Worm (Caenorhabditis elegans) whole organism, L3 larva: Measurements from ENCODE around the gene srt-65.

Experiments
- ZK546.5 ChIP-seq: sonication (generic microtip); optimal IDR thresholded peaks from 2 replicates; lab custom pipeline; 2017; ENCODE audit warnings: missing biosample characterization, missing genetic modification characterization
- aly-2 ChIP-seq: fragments of 150-350 bp; optimal IDR thresholded peaks from 2 replicates; lab custom pipeline; 2014; ENCODE audit warnings: missing biosample characterization, missing genetic modification characterization
- ama-1 ChIP-seq: fragments of 150-350 bp; optimal IDR thresholded peaks from 2 replicates; lab custom pipeline; 2018
- ceh-16 ChIP-seq: sonication (generic microtip); optimal IDR thresholded peaks from 2 replicates; lab custom pipeline; 2017; ENCODE audit warnings: missing biosample characterization, missing genetic modification characterization
- ceh-28 ChIP-seq: fragments of 150-350 bp; optimal IDR thresholded peaks from 2 replicates; lab custom pipeline; 2014; ENCODE audit warnings: missing biosample characterization, missing genetic modification reagents, missing genetic modification characterization
- ceh-82 ChIP-seq: fragments of 150-350 bp; optimal IDR thresholded peaks from 2 replicates; lab custom pipeline; 2014; ENCODE audit warnings: missing biosample characterization, missing genetic modification characterization
- ceh-9 ChIP-seq: sonication (generic microtip); optimal IDR thresholded peaks from 2 replicates; lab custom pipeline; 2018; ENCODE audit warnings: missing biosample characterization, missing genetic modification characterization
- daf-12 ChIP-seq: fragments of 150-350 bp; optimal IDR thresholded peaks from 2 replicates; lab custom pipeline; 2014; ENCODE audit warnings: missing biosample characterization, missing genetic modification reagents, missing genetic modification characterization
- egl-27 ChIP-seq: sonication (generic microtip); optimal IDR thresholded peaks from 4 replicates; lab custom pipeline; 2017; ENCODE audit warnings: missing biosample characterization, missing genetic modification reagents, missing genetic modification characterization
- egl-5 ChIP-seq: fragments of 150-350 bp; optimal IDR thresholded peaks from 2 replicates; lab custom pipeline; 2017; ENCODE audit warnings: missing biosample characterization, missing genetic modification reagents, missing genetic modification characterization, inconsistent platforms
- elt-1 ChIP-seq: fragments of 150-350 bp; optimal IDR thresholded peaks from 2 replicates; lab custom pipeline; 2014; ENCODE audit warnings: missing biosample characterization, missing genetic modification characterization
- elt-2 ChIP-seq: sonication (generic microtip); optimal IDR thresholded peaks from 2 replicates; lab custom pipeline; 2016; ENCODE audit warnings: missing genetic modification reagents, mild to moderate bottlenecking, missing genetic modification characterization, missing compliant biosample characterization
- eor-1 ChIP-seq, 2 experiments: fragments of 150-350 bp; optimal IDR thresholded peaks; 2 replicates each; lab custom pipeline; 2014 to 2018; ENCODE audit warnings: missing biosample characterization in 2 of 2, missing genetic modification characterization in 2 of 2
- fkh-10 ChIP-seq: sonication (generic microtip); optimal IDR thresholded peaks from 2 replicates; lab custom pipeline; 2017; ENCODE audit warnings: missing biosample characterization, missing genetic modification reagents, missing genetic modification characterization
- fos-1 ChIP-seq: fragments of 150-350 bp; optimal IDR thresholded peaks from 2 replicates; lab custom pipeline; 2014; ENCODE audit warnings: missing biosample characterization, missing genetic modification characterization
- hmg-11 ChIP-seq: sonication (generic microtip); optimal IDR thresholded peaks from 2 replicates; lab custom pipeline; 2016; ENCODE audit warnings: missing genetic modification characterization, missing compliant biosample characterization
- jun-1 ChIP-seq: fragments of 150-350 bp; optimal IDR thresholded peaks from 2 replicates; lab custom pipeline; 2014; ENCODE audit warnings: missing biosample characterization, missing genetic modification reagents, missing genetic modification characterization
- lin-15B ChIP-seq: fragments of 150-350 bp; optimal IDR thresholded peaks from 2 replicates; lab custom pipeline; 2014; ENCODE audit warnings: missing biosample characterization, missing genetic modification characterization
- lin-39 ChIP-seq: fragments of 150-350 bp; optimal IDR thresholded peaks from 2 replicates; lab custom pipeline; 2018; ENCODE audit warnings: missing biosample characterization, missing genetic modification reagents, missing genetic modification characterization
- lsy-12 ChIP-seq: sonication (generic microtip); optimal IDR thresholded peaks from 2 replicates; lab custom pipeline; 2016; ENCODE audit warnings: mild to moderate bottlenecking, missing genetic modification characterization, missing compliant biosample characterization
- mdl-1 ChIP-seq: fragments of 150-350 bp; optimal IDR thresholded peaks from 2 replicates; lab custom pipeline; 2014; ENCODE audit warnings: missing biosample characterization, missing genetic modification characterization
- mml-1 ChIP-seq: fragments of 150-350 bp; sonication (generic microtip); optimal IDR thresholded peaks from 3 replicates; lab custom pipeline; 2014; ENCODE audit warnings: missing biosample characterization, missing genetic modification characterization
- nfya-1 ChIP-seq: sonication (generic microtip); optimal IDR thresholded peaks from 2 replicates; lab custom pipeline; 2017; ENCODE audit warnings: missing genetic modification characterization, mild to moderate bottlenecking, missing compliant biosample characterization, antibody characterized with exemption, moderate library complexity; ENCODE audit not compliant: insufficient read depth
- nhr-11 ChIP-seq: fragments of 150-350 bp; optimal IDR thresholded peaks from 2 replicates; lab custom pipeline; 2014; ENCODE audit warnings: missing biosample characterization, missing genetic modification characterization
- nhr-12 ChIP-seq: fragments of 150-350 bp; optimal IDR thresholded peaks from 2 replicates; lab custom pipeline; 2014; ENCODE audit warnings: missing biosample characterization, missing genetic modification characterization
- nhr-237 ChIP-seq: fragments of 150-350 bp; optimal IDR thresholded peaks from 2 replicates; lab custom pipeline; 2014; ENCODE audit warnings: missing biosample characterization, missing genetic modification characterization
- nhr-28 ChIP-seq: fragments of 150-350 bp; optimal IDR thresholded peaks from 2 replicates; lab custom pipeline; 2014; ENCODE audit warnings: missing biosample characterization, missing genetic modification characterization
- nhr-43 ChIP-seq: sonication (generic microtip); optimal IDR thresholded peaks from 2 replicates; lab custom pipeline; 2016; ENCODE audit warnings: mild to moderate bottlenecking, missing genetic modification characterization, missing compliant biosample characterization; ENCODE audit not compliant: poor library complexity, severe bottlenecking
- nhr-67 ChIP-seq: fragments of 150-350 bp; optimal IDR thresholded peaks from 2 replicates; lab custom pipeline; 2014; ENCODE audit warnings: missing biosample characterization, missing genetic modification characterization
- nhr-76 ChIP-seq: fragments of 150-350 bp; sonication (generic microtip); optimal IDR thresholded peaks from 5 replicates; lab custom pipeline; 2014; ENCODE audit warnings: missing biosample characterization, missing genetic modification characterization
- nhr-77 ChIP-seq: fragments of 150-350 bp; optimal IDR thresholded peaks from 2 replicates; lab custom pipeline; 2014; ENCODE audit warnings: missing biosample characterization, missing genetic modification characterization
- pha-4 ChIP-seq: fragments of 150-350 bp; optimal IDR thresholded peaks from 2 replicates; lab custom pipeline; 2014; ENCODE audit warnings: missing biosample characterization, missing genetic modification reagents, missing genetic modification characterization
- pqm-1 ChIP-seq: fragments of 150-350 bp; optimal IDR thresholded peaks from 2 replicates; lab custom pipeline; 2017; ENCODE audit warnings: missing biosample characterization, missing genetic modification characterization, inconsistent platforms
- skn-1 ChIP-seq: fragments of 150-350 bp; optimal IDR thresholded peaks from 2 replicates; lab custom pipeline; 2014; ENCODE audit warnings: missing biosample characterization, missing genetic modification characterization
- snpc-4 ChIP-seq: fragments of 150-350 bp; optimal IDR thresholded peaks from 2 replicates; lab custom pipeline; 2014; ENCODE audit warnings: missing biosample characterization, missing genetic modification characterization
- unc-39 ChIP-seq: sonication (generic microtip); optimal IDR thresholded peaks from 4 replicates; lab custom pipeline; 2017; ENCODE audit warnings: missing biosample characterization, missing genetic modification characterization
- ztf-11 ChIP-seq: fragments of 150-350 bp; optimal IDR thresholded peaks from 2 replicates; lab custom pipeline; 2014; ENCODE audit warnings: missing biosample characterization, missing genetic modification characterization
- ztf-4 ChIP-seq: fragments of 150-350 bp; optimal IDR thresholded peaks from 2 replicates; lab custom pipeline; 2014; ENCODE audit warnings: missing biosample characterization, missing genetic modification characterization

srt-65 gene

ce11 chrV:5172833-5173232, at the start of gene srt-65:
Gene srt-65, minus strand, starts transcription at chrV:5172933.
- no peak for TF ChIP-seq ama-1 (lab: Kevin White, UChicago)
- no peak for TF ChIP-seq lin-39
- no peak for TF ChIP-seq mdl-1 (tag; lab: Kevin White, UChicago)

- TF ChIP-seq egl-27 (tag; lab: Kevin White, UChicago): no peak
- peak; percentile 89 for TF ChIP-seq nfya-1 (tag; lab: Kevin White, UChicago)
Measured at ce11 chrV:5213674-5214073, 40.9 kb upstream of the srt-65 start.

- TF ChIP-seq ceh-82 (tag; lab: Kevin White, UChicago) (no peak), pha-4 (tag; lab: Kevin White, UChicago) (peak; percentile 76), ZK546.5 (tag; lab: Kevin White, UChicago) (no peak), ceh-9 (no peak), aly-2 (tag; lab: Kevin White, UChicago) (no peak), snpc-4 (tag; lab: Kevin White, UChicago) (no peak), nhr-11 (no peak), elt-2 (peak; percentile 6), nhr-12 (tag; lab: Kevin White, UChicago) (no peak), lsy-12 (tag; lab: Kevin White, UChicago) (no peak), nhr-77 (tag; lab: Kevin White, UChicago) (no peak), nfya-1 (tag; lab: Kevin White, UChicago) (peak; percentile 46), lin-39 (no peak), lin-15B (tag; lab: Kevin White, UChicago) (peak; percentile 66), eor-1 (tag; optimal IDR thresholded peaks at IDR 0.05; lab: Kevin White, UChicago) (no peak), skn-1 (tag; lab: Kevin White, UChicago) (no peak), nhr-76 (no peak), ztf-11 (no peak), elt-1 (tag; lab: Kevin White, UChicago) (no peak), pqm-1 (tag; lab: Kevin White, UChicago) (peak; percentile 3), daf-12 (tag; lab: Kevin White, UChicago) (no peak), hmg-11 (tag; lab: Kevin White, UChicago) (peak; percentile 40), jun-1 (tag; lab: Kevin White, UChicago) (no peak), ceh-16 (tag; lab: Kevin White, UChicago) (no peak), nhr-67 (tag; lab: Kevin White, UChicago) (no peak), mml-1 (no peak), nhr-237 (tag; lab: Kevin White, UChicago) (no peak), mdl-1 (tag; lab: Kevin White, UChicago) (no peak), nhr-28 (no peak), ztf-4 (no peak), egl-27 (tag; lab: Kevin White, UChicago) (no peak), egl-5 (tag; lab: Kevin White, UChicago) (peak; percentile 17)
Measured at ce11 chrV:5204127-5204526, 31.4 kb upstream of the srt-65 start, which contains the start of gene ttc-37. Gene ttc-37, plus strand, starts transcription at chrV:5204475.

ce11 chrV:5203643-5204042, 30.9 kb upstream of the srt-65 start:
- no peak for TF ChIP-seq fkh-10 (GFP tag; lab: Kevin White, UChicago)
- TF ChIP-seq nhr-43 (tag; lab: Kevin White, UChicago): no peak
- no peak for TF ChIP-seq lin-39
- no peak for TF ChIP-seq ceh-28 (tag; lab: Kevin White, UChicago)
- no peak for TF ChIP-seq lsy-12 (tag; lab: Kevin White, UChicago)
- no peak for TF ChIP-seq nhr-76
- TF ChIP-seq egl-5 (tag; lab: Kevin White, UChicago): no peak
- no peak for TF ChIP-seq ceh-16 (tag; lab: Kevin White, UChicago)
- TF ChIP-seq unc-39: no peak
- TF ChIP-seq hmg-11 (tag; lab: Kevin White, UChicago): no peak
- TF ChIP-seq fos-1 (tag; lab: Kevin White, UChicago): no peak
- no peak for TF ChIP-seq mml-1
- TF ChIP-seq ceh-82 (tag; lab: Kevin White, UChicago): no peak
- no peak for TF ChIP-seq elt-2
- TF ChIP-seq eor-1 (tag; optimal IDR thresholded peaks at IDR 0.05; lab: Kevin White, UChicago): no peak
